Worm (Caenorhabditis elegans) whole organism, midembryonic: ENCODE data around the gene trd-1.

Experiments used
- T22C8.4 ChIP-seq: fragments of 200-800 bp; sonication (Bioruptor generic); IDR thresholded peaks from 2 replicates; pipeline ENCODE4 v1.3.6; 2022; ENCODE audit warnings: missing genetic modification characterization, missing compliant biosample characterization
- cog-1 ChIP-seq: sonication (generic microtip); optimal IDR thresholded peaks from 2 replicates; lab custom pipeline; 2016; ENCODE audit warnings: missing genetic modification characterization, missing compliant biosample characterization
- flt-1 ChIP-seq: fragments of 200-800 bp; sonication (Bioruptor generic); IDR thresholded peaks from 2 replicates; pipeline ENCODE4 v1.3.6; 2022; ENCODE audit warnings: missing genetic modification characterization, missing compliant biosample characterization
- ref-1 ChIP-seq: fragments of 200-800 bp; sonication (Bioruptor generic); conservative IDR thresholded peaks from 2 replicates; pipeline ENCODE4 v1.3.6; 2022; ENCODE audit warnings: missing genetic modification reagents, missing genetic modification characterization, missing compliant biosample characterization
- ztf-23 ChIP-seq: fragments of 200-800 bp; sonication (Bioruptor generic); IDR thresholded peaks from 2 replicates; pipeline ENCODE4 v1.3.6; 2022; ENCODE audit warnings: missing genetic modification reagents, missing genetic modification characterization, missing compliant biosample characterization

DNA sequence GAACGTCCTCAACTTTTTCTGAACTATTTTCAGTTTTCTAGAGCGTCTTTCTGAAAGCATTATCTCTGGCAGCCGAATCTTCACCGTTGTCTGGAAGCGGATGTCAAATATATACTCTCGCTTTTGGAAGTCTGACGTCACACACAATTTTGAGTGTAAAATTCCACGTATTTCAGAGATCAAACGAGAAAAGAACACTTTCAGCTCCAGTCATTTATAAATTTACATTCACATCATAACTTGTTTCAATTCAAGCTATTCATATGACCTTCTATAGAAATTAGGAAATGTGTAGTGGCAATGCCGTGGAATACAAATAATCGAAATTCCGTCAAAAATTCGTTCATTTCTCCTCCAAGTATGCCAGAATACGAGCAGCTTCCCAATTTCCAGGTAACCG is 20.4 kb upstream of the trd-1 start, which contains the start of gene F08F8.11:
- TF ChIP-seq T22C8.4 (GFP tag; lab: Robert Waterston, UW) (no peak), flt-1 (no peak), ztf-23 (GFP tag; lab: Robert Waterston, UW) (no peak), cog-1 (tag; lab: Kevin White, UChicago) (no peak), ref-1 (GFP tag; lab: Robert Waterston, UW) (no peak)
